Fruit fly (Drosophila melanogaster): Measurements from ENCODE around the gene Smg6.
A peak's percentile ranks its signal among the peaks of the same experiment; 100 is the strongest.

Smg6 gene

dm6 chr3R:25054451-25055188 is 21.4 kb upstream of the Smg6 start, which contains the start of gene CG31109 (continued):
- TF ChIP-seq croc (GFP tag; conservative IDR thresholded peaks at IDR 0.05): no peak
- peak; percentile 54 for TF ChIP-seq YL-1 (GFP tag; optimal IDR thresholded peaks at IDR 0.05)
- TF ChIP-seq CG10431 (GFP tag; optimal IDR thresholded peaks at IDR 0.05): no peak
- no peak for TF ChIP-seq Fer2 (tag; optimal IDR thresholded peaks at IDR 0.05)
- no peak for TF ChIP-seq CG11504 (tag; optimal IDR thresholded peaks at IDR 0.05)
- no peak for TF ChIP-seq CG6683 (GFP tag; optimal IDR thresholded peaks at IDR 0.05)
- no peak for TF ChIP-seq luna (GFP tag; optimal IDR thresholded peaks at IDR 0.05)
- peak; percentile 35 for TF ChIP-seq nmo (GFP tag; optimal IDR thresholded peaks at IDR 0.05)
- TF ChIP-seq CG10274 (GFP tag; optimal IDR thresholded peaks at IDR 0.05): no peak
- no peak for TF ChIP-seq lbe (GFP tag; optimal IDR thresholded peaks at IDR 0.05)
- peak; percentile 39; the same call in 1 of the 2 replicates for TF ChIP-seq hbn (GFP tag; IDR thresholded peaks at IDR 0.05; ENCODE audit: partially characterized antibody)
- TF ChIP-seq slbo (GFP tag; IDR thresholded peaks at IDR 0.05): no peak
- 0 out of 2 replicates have a peak, but pooled peaks have one; percentile 17 for TF ChIP-seq CG2129 (GFP tag; IDR thresholded peaks at IDR 0.05; ENCODE audit: partially characterized antibody)
- TF ChIP-seq p53 (GFP tag; optimal IDR thresholded peaks at IDR 0.05): no peak
- TF ChIP-seq NFAT (GFP tag; IDR thresholded peaks at IDR 0.05): no peak
- TF ChIP-seq CG7839 (tag; optimal IDR thresholded peaks at IDR 0.05): no peak
- no peak for TF ChIP-seq Spps (tag; optimal IDR thresholded peaks at IDR 0.05)
- peak; percentile 54 for TF ChIP-seq mirr (GFP tag; optimal IDR thresholded peaks at IDR 0.05)
- peak; percentile 40 for TF ChIP-seq CG10147 (GFP tag; optimal IDR thresholded peaks at IDR 0.05)
- TF ChIP-seq CG3726 (GFP tag; IDR thresholded peaks at IDR 0.05): no peak
- peak; percentile 60 for TF ChIP-seq onecut (GFP tag; IDR thresholded peaks at IDR 0.05)
- peak; percentile 36 for TF ChIP-seq CG15601 (tag; optimal IDR thresholded peaks at IDR 0.05)
- no peak for TF ChIP-seq Hey (tag; optimal IDR thresholded peaks at IDR 0.05)
- no peak for TF ChIP-seq Taf1 (GFP tag; IDR thresholded peaks at IDR 0.05)
- peak; percentile 78 for TF ChIP-seq Dref (GFP tag; IDR thresholded peaks at IDR 0.05)
- TF ChIP-seq CG9215 (GFP tag; IDR thresholded peaks at IDR 0.05): no peak
- TF ChIP-seq CG5245 (GFP tag; optimal IDR thresholded peaks at IDR 0.05): no peak
- no peak for TF ChIP-seq CG32772 (GFP tag; IDR thresholded peaks at IDR 0.05)
- TF ChIP-seq Bdp1 (GFP tag; optimal IDR thresholded peaks at IDR 0.05): no peak
- no peak for TF ChIP-seq peb (GFP tag; IDR thresholded peaks at IDR 0.05)
- TF ChIP-seq ewg (GFP tag; optimal IDR thresholded peaks at IDR 0.05): no peak
- no peak for TF ChIP-seq vnd (GFP tag; IDR thresholded peaks at IDR 0.05; ENCODE audit: partially characterized antibody)
- no peak for TF ChIP-seq ap (GFP tag; IDR thresholded peaks at IDR 0.05)
- no peak for TF ChIP-seq Drgx (GFP tag; IDR thresholded peaks at IDR 0.05)
- TF ChIP-seq sqz (GFP tag; optimal IDR thresholded peaks at IDR 0.05): no peak
- TF ChIP-seq Oaz (GFP tag; IDR thresholded peaks at IDR 0.05): no peak
- TF ChIP-seq BtbVII (GFP tag; optimal IDR thresholded peaks at IDR 0.05): no peak
- no peak for TF ChIP-seq tio (GFP tag; optimal IDR thresholded peaks at IDR 0.05)
- no peak for TF ChIP-seq CG31365 (tag; optimal IDR thresholded peaks at IDR 0.05)
- no peak for TF ChIP-seq CG30431 (GFP tag; optimal IDR thresholded peaks at IDR 0.05)
- TF ChIP-seq Lhr (GFP tag; optimal IDR thresholded peaks at IDR 0.05): peak; percentile 31
- TF ChIP-seq tap (tag; optimal IDR thresholded peaks at IDR 0.05): no peak
- TF ChIP-seq NfI (GFP tag; optimal IDR thresholded peaks at IDR 0.05): no peak
- TF ChIP-seq Ets97D (GFP tag; optimal IDR thresholded peaks at IDR 0.05): peak; percentile 74
- no peak for TF ChIP-seq CG2875 (GFP tag; optimal IDR thresholded peaks at IDR 0.05)
- peak; percentile 3 for TF ChIP-seq nom (GFP tag; optimal IDR thresholded peaks at IDR 0.05)
- no peak for TF ChIP-seq CG18764 (GFP tag; optimal IDR thresholded peaks at IDR 0.05)
- no peak for TF ChIP-seq gcm (GFP tag; optimal IDR thresholded peaks at IDR 0.05)
- no peak for TF ChIP-seq D (optimal IDR thresholded peaks at IDR 0.05)
- TF ChIP-seq D (GFP tag; optimal IDR thresholded peaks at IDR 0.05): no peak

All from whole organism, embryonic.